Worm (Caenorhabditis elegans): ENCODE data around the gene cash-1.

cash-1 gene

ce11 chrV:10320101-10320761 is 41.8 kb upstream of the cash-1 start, which contains the start of the genes gna-1 and B0024.13 (continued):
- TF ChIP-seq efl-3 (GFP tag; optimal IDR thresholded peaks at IDR 0.05), result no peak
- TF ChIP-seq ets-5 (GFP tag; IDR thresholded peaks at IDR 0.05), result no peak
- no peak for TF ChIP-seq F16B12.6 (tag; optimal IDR thresholded peaks at IDR 0.05)
- peak; percentile 35 for TF ChIP-seq nhr-77 (tag; optimal IDR thresholded peaks at IDR 0.05)
- peak; percentile 33 for TF ChIP-seq unc-130 (tag; optimal IDR thresholded peaks at IDR 0.05)
- TF ChIP-seq lin-15B (tag; optimal IDR thresholded peaks at IDR 0.05), result peak; percentile 30
- TF ChIP-seq hpl-2 (GFP tag; optimal IDR thresholded peaks at IDR 0.05), result no peak
- TF ChIP-seq unc-62 (GFP tag; optimal IDR thresholded peaks at IDR 0.05), result no peak
- no peak for TF ChIP-seq pqm-1 (tag; optimal IDR thresholded peaks at IDR 0.05)
- TF ChIP-seq pag-3 (tag; optimal IDR thresholded peaks at IDR 0.05; ENCODE audit: borderline replicate concordance, insufficient read depth), result no peak
- TF ChIP-seq isw-1 (GFP tag; IDR thresholded peaks at IDR 0.05), result peak; percentile 57
- peak; percentile 83 for TF ChIP-seq nhr-90 (tag; optimal IDR thresholded peaks at IDR 0.05; ENCODE audit: poor library complexity)
- peak; percentile 81 for TF ChIP-seq irx-1 (tag; optimal IDR thresholded peaks at IDR 0.05)
- peak; percentile 19 to 68 (median 38) for TF ChIP-seq ceh-82 (tag; optimal IDR thresholded peaks at IDR 0.05)
- no peak for TF ChIP-seq alr-1 (tag; optimal IDR thresholded peaks at IDR 0.05; ENCODE audit: borderline replicate concordance)
- no peak for TF ChIP-seq unc-30 (tag; optimal IDR thresholded peaks at IDR 0.05)
- peak; percentile 78 for TF ChIP-seq xbp-1 (tag; optimal IDR thresholded peaks at IDR 0.05)
- TF ChIP-seq zag-1 (tag; optimal IDR thresholded peaks at IDR 0.05), result no peak
- TF ChIP-seq unc-86 (tag; optimal IDR thresholded peaks at IDR 0.05), result peak; percentile 45
- peak; percentile 77 for TF ChIP-seq sox-4 (tag; optimal IDR thresholded peaks at IDR 0.05)
- peak; percentile 97 for TF ChIP-seq rnt-1 (tag; optimal IDR thresholded peaks at IDR 0.05)
- peak; percentile 44 for TF ChIP-seq skn-1 (tag; optimal IDR thresholded peaks at IDR 0.05)
- no peak for TF ChIP-seq nhr-84 (tag; optimal IDR thresholded peaks at IDR 0.05)
- TF ChIP-seq nhr-11 (tag; optimal IDR thresholded peaks at IDR 0.05), result no peak
- TF ChIP-seq snpc-4 (tag; optimal IDR thresholded peaks at IDR 0.05), result peak; percentile 5
- TF ChIP-seq efl-1 (optimal IDR thresholded peaks at IDR 0.05), result peak; percentile 41 to 70
- TF ChIP-seq efl-1 (GFP tag; optimal IDR thresholded peaks at IDR 0.05 in 1 of 2), result peak; percentile 65 to 95
- TF ChIP-seq nhr-47 (tag; optimal IDR thresholded peaks at IDR 0.05), result peak; percentile 81
- no peak for TF ChIP-seq lin-39 (tag; optimal IDR thresholded peaks at IDR 0.05)
- TF ChIP-seq nhr-237 (tag; optimal IDR thresholded peaks at IDR 0.05), result no peak
- peak; percentile 92 for TF ChIP-seq lir-3 (tag; optimal IDR thresholded peaks at IDR 0.05; ENCODE audit: poor library complexity)
- TF ChIP-seq nhr-12 (tag; optimal IDR thresholded peaks at IDR 0.05), result no peak
- peak; percentile 77 for TF ChIP-seq snu-23 (GFP tag; optimal IDR thresholded peaks at IDR 0.05)
- TF ChIP-seq mef-2 (tag; optimal IDR thresholded peaks at IDR 0.05), result no peak
- no peak for TF ChIP-seq grh-1 (GFP tag; IDR thresholded peaks at IDR 0.05)
- peak; percentile 82 for TF ChIP-seq dsc-1 (tag; optimal IDR thresholded peaks at IDR 0.05)
- TF ChIP-seq tbx-2 (tag; optimal IDR thresholded peaks at IDR 0.05), result peak; percentile 87
- peak; percentile 33 for TF ChIP-seq C16A3.4 (tag; optimal IDR thresholded peaks at IDR 0.05)
- no peak for TF ChIP-seq vab-15 (tag; optimal IDR thresholded peaks at IDR 0.05)
- peak; percentile 77 for TF ChIP-seq egl-13 (tag; optimal IDR thresholded peaks at IDR 0.05)
- peak; percentile 84 for TF ChIP-seq lin-14 (GFP tag; optimal IDR thresholded peaks at IDR 0.05)
- no peak for TF ChIP-seq nhr-28 (tag; optimal IDR thresholded peaks at IDR 0.05)
- TF ChIP-seq elt-3 (tag; optimal IDR thresholded peaks at IDR 0.05), result no peak
- peak; percentile 64 for TF ChIP-seq C04F5.9 (tag; optimal IDR thresholded peaks at IDR 0.05)
- peak; percentile 60 for TF ChIP-seq blmp-1 (tag; optimal IDR thresholded peaks at IDR 0.05)
- no peak for TF ChIP-seq fkh-10 (GFP tag; optimal IDR thresholded peaks at IDR 0.05)
- peak; percentile 81 for TF ChIP-seq nhr-20 (tag; optimal IDR thresholded peaks at IDR 0.05)
- peak; percentile 41 for TF ChIP-seq elt-2 (tag; optimal IDR thresholded peaks at IDR 0.05)
- peak; percentile 22; the same call in 1 of the 2 replicates for TF ChIP-seq ceh-88 (GFP tag; IDR thresholded peaks at IDR 0.05)
- TF ChIP-seq jun-1 (tag; optimal IDR thresholded peaks at IDR 0.05), result peak; percentile 19
- TF ChIP-seq egl-27 (tag; optimal IDR thresholded peaks at IDR 0.05), result no peak
- TF ChIP-seq lin-35 (GFP tag; optimal IDR thresholded peaks at IDR 0.05), result peak; percentile 50 to 59
- TF ChIP-seq nhr-76 (tag; optimal IDR thresholded peaks at IDR 0.05), result no peak

Measured in whole organism, L1 larva.